Fruit fly (Drosophila melanogaster): Measurements from ENCODE around the gene CG45075.
A peak's percentile ranks its signal among the peaks of the same experiment; 100 is the strongest.

Gene CG45075

DNA sequence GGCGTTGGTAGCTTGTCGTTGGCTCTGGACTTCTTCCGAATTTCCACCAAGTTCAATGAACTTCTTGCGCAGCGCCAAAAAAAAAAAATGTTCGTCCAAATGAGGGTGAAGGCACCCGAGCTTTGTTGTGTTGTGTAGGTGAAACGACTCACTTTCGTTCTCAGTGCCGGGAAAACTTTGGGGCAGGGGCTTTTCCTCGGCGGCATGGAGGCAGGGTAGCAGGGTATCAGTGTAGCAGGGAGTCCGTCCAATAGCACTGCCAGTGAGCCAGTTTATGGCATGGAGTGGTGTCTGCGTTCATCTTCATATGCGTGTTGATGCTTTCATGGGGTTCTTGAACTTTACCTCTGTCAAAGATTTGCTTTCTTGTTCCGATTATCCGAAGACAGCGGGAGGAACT, 16.9 kb upstream of the CG45075 start:
- TF ChIP-seq dsx (GFP tag; optimal IDR thresholded peaks at IDR 0.05; ENCODE audit: poor library complexity, severe bottlenecking) (no peak), Blimp-1 (GFP tag; optimal IDR thresholded peaks at IDR 0.05) (no peak), CG6276 (GFP tag; optimal IDR thresholded peaks at IDR 0.05) (no peak)

DNA sequence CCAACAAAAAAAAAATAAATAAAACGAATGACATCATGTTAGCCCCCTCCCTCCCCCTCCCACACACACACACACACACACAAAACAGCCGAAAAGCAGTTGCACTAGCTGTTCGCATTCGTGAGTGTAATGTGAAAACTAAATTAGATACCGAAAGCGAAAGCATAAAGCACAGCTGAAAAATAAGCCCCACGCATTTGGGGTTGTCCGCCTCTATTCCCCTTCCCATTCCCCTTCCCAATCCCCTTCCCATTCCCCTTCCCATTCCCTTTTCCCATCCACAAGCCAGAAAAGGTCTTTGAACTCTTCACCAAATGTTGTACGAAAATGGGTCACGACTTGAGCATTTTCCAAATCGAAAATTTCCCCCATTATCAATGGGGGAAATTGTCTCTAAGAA, 15.9 kb upstream of the CG45075 start:
- TF ChIP-seq spab (GFP tag; optimal IDR thresholded peaks at IDR 0.05) (no peak), eg (GFP tag; IDR thresholded peaks at IDR 0.05) (no peak), CG6163 (GFP tag; IDR thresholded peaks at IDR 0.05) (no peak), Eip78C (GFP tag) (no peak), Hr39 (GFP tag; optimal IDR thresholded peaks at IDR 0.05) (no peak), net (GFP tag; optimal IDR thresholded peaks at IDR 0.05) (no peak), CG1621 (tag; optimal IDR thresholded peaks at IDR 0.05) (no peak), CG10631 (GFP tag; optimal IDR thresholded peaks at IDR 0.05) (no peak), esn (GFP tag; optimal IDR thresholded peaks at IDR 0.05) (no peak), cyc (GFP tag; optimal IDR thresholded peaks at IDR 0.05) (no peak), CG11902 (GFP tag; optimal IDR thresholded peaks at IDR 0.05) (no peak), CG31627 (GFP tag; optimal IDR thresholded peaks at IDR 0.05) (no peak), CG8119 (GFP tag; IDR thresholded peaks at IDR 0.05) (no peak), CG3919 (GFP tag; optimal IDR thresholded peaks at IDR 0.05) (no peak), Hr4 (GFP tag; optimal IDR thresholded peaks at IDR 0.05) (no peak), pdm3 (GFP tag; optimal IDR thresholded peaks at IDR 0.05) (no peak), salr (GFP tag; optimal IDR thresholded peaks at IDR 0.05) (no peak), CG16779 (tag; optimal IDR thresholded peaks at IDR 0.05) (no peak), vri (GFP tag; optimal IDR thresholded peaks at IDR 0.05) (no peak), Hr38 (GFP tag; optimal IDR thresholded peaks at IDR 0.05) (no peak)

DNA sequence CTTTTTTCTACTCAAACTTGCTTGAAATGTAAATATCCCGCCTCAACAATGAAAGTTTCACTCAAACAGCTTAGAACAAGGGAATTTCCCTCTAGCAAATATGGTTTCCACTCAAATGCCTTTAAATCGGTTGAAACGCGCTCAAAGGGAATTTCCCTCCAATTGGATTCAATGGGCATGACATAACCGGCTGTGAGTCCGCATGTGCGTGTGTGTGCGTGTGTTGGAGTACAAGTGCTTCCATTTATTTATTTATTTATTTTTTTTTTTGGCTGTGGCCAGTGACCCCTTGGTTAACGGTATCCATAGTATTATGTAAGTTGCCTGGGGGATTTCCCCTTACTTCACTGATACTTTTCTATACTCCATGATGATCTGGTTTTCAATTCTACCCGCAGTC, 15.1 kb upstream of the CG45075 start:
- TF ChIP-seq fkh (GFP tag; optimal IDR thresholded peaks at IDR 0.05) (peak; percentile 39), CG9139 (GFP tag; optimal IDR thresholded peaks at IDR 0.05) (no peak), Eip78C (GFP tag) (peak; percentile 11), vri (GFP tag; optimal IDR thresholded peaks at IDR 0.05) (peak; percentile 62), CG3032 (tag; optimal IDR thresholded peaks at IDR 0.05) (no peak), CG6276 (GFP tag; optimal IDR thresholded peaks at IDR 0.05) (peak; percentile 50)

DNA sequence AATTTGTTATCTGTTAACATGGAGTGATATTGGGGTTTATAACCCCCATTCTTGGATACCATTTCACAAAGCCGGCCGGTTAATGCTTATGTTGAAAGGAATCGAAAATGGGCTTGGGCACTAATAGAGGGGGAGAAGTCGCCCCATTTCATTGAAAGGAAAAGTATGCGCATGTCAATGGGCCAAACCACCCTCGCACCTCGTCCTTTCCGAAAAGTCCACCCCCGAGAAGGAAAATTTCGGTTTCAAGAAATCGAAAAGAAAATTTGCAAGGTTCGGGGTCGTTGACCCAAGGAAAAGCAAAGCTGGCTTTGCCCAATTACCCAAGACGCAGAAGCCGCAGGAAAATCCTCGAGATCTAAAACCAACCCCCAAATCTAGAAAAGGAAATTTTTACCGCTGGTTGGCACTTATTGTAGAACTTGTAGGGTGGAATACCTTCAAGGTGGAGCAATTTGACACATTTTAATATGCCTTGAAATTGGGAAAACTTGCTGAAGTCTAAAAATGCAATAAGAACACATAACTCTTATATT, 14.3 kb upstream of the CG45075 start:
- TF ChIP-seq CG10669 (GFP tag; optimal IDR thresholded peaks at IDR 0.05), result no peak
- peak; percentile 42 for TF ChIP-seq svp (GFP tag)
- no peak for TF ChIP-seq fkh (GFP tag; optimal IDR thresholded peaks at IDR 0.05)
- TF ChIP-seq Smox (GFP tag; optimal IDR thresholded peaks at IDR 0.05), result no peak
- TF ChIP-seq eg (GFP tag; IDR thresholded peaks at IDR 0.05), result no peak

DNA sequence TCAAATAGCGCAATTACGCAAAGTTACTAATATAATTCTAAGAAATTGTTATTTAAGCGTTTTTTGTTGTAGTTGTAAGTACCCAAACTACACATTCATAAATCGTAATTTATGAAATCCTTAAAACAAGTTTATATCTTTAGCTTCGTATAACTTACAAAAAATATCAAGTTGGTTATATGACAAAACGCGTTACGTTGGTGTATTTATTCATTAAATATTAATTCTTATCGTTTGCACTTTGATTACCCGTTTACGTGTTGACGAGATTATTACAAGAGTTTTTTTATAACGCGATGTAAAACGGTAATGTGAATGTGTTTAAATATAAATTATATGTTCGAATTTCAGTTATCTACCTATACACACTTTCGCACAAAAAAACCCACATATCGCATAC, 13.6 kb upstream of the CG45075 start:
- TF ChIP-seq CG8119 (GFP tag; IDR thresholded peaks at IDR 0.05) (no peak), Smox (GFP tag; optimal IDR thresholded peaks at IDR 0.05) (no peak), CG6792 (GFP tag; optimal IDR thresholded peaks at IDR 0.05) (no peak), Eip75B (GFP tag; optimal IDR thresholded peaks at IDR 0.05) (no peak)

DNA sequence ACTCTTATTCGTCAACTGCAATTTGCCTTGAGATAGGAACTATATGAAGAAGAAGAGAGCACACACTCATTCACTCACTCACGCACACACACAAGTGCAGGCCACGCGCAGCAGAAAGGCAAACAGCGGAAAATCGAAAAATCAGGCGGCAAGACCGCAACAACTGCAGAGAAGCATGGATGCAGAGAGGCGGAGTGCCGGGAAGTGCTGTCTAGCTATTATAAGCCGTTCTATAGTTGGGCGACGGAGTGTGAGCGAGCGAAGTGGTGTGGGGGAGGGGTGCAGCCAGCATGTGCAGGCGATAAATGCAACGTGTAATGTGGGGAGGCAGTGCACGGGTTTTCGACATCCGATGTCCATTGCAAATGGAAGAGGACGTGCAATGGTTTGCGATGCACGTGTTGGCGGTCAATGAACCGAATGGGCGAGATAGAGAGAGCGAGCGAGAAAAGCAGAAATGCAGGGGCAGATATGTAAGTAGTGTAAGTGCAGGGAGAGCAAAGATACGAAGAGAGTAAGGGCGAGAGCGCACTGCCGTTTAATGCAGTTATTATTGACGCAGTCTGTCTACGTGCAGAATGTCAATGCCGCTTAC, 12.4 kb upstream of the CG45075 start:
- TF ChIP-seq Eip75B (GFP tag; optimal IDR thresholded peaks at IDR 0.05) (peak; percentile 86), Gug (GFP tag; IDR thresholded peaks at IDR 0.05) (peak; percentile 42), CG6276 (GFP tag; optimal IDR thresholded peaks at IDR 0.05) (peak; percentile 21), CG11294 (GFP tag; IDR thresholded peaks at IDR 0.05) (no peak), Met (GFP tag; optimal IDR thresholded peaks at IDR 0.05) (peak; percentile 100), topi (GFP tag; optimal IDR thresholded peaks at IDR 0.05) (peak; percentile 8), CG6163 (GFP tag; IDR thresholded peaks at IDR 0.05) (peak; percentile 73), CG7368 (GFP tag; optimal IDR thresholded peaks at IDR 0.05) (peak; percentile 29), fkh (GFP tag; optimal IDR thresholded peaks at IDR 0.05) (peak; percentile 71), OdsH (GFP tag; optimal IDR thresholded peaks at IDR 0.05) (no peak), Eip78C (GFP tag) (peak; percentile 88), vri (GFP tag; optimal IDR thresholded peaks at IDR 0.05) (peak; percentile 29), dsx (GFP tag; optimal IDR thresholded peaks at IDR 0.05; ENCODE audit: poor library complexity, severe bottlenecking) (peak; percentile 30), CG6854 (GFP tag; optimal IDR thresholded peaks at IDR 0.05) (peak; percentile 50), CG3032 (tag; optimal IDR thresholded peaks at IDR 0.05) (no peak), esn (GFP tag; optimal IDR thresholded peaks at IDR 0.05) (peak; percentile 3), CG16779 (tag; optimal IDR thresholded peaks at IDR 0.05) (peak; percentile 63), CG15336 (GFP tag; IDR thresholded peaks at IDR 0.05) (peak; percentile 38; the same call in 1 of the 2 replicates), Ets21C (GFP tag; optimal IDR thresholded peaks at IDR 0.05) (no peak), Sox14 (GFP tag; optimal IDR thresholded peaks at IDR 0.05) (peak; percentile 1), svp (GFP tag) (peak; percentile 85), CG1621 (tag; optimal IDR thresholded peaks at IDR 0.05) (peak; percentile 25)

Data from whole organism, prepupa.